Fruit fly (Drosophila melanogaster) Kc167 (cell line): Measurements from ENCODE around the gene CG1774.

Source experiments
- Myc ChIP-seq: fragments of >200 bp; optimal IDR thresholded peaks from 2 replicates; lab custom pipeline; 2017; ENCODE audit warnings: missing external identifiers
- h ChIP-seq: fragments of >200 bp; optimal IDR thresholded peaks from 3 replicates; lab custom pipeline; 2018; ENCODE audit warnings: missing external identifiers
- ttk ChIP-seq: sonication (Bioruptor generic); optimal IDR thresholded peaks from 2 replicates; lab custom pipeline; 2017; ENCODE audit warnings: missing external identifiers

DNA sequence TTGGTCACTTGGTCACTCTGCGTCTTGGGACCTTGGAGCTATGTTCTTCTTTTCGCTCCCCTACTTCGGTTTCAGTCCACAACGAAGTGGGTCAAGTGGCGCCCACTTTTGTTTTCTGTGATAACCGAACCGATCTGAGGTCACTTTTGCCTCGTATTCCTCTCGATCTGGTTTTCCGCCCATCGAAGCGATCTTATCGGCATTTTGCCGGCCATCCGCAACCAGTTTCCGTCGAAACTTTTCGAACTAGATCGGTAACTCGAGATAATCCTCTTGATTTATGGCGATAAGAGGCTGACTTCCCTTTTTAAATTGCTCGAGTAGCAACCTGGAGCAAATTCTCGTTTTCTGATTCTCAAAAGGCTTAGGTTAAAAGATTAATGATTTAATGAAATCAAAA, 28.0 kb upstream of the CG1774 start:
- TF ChIP-seq ttk, result no peak
- TF ChIP-seq h (lab: Kevin White, UChicago), result no peak
- no peak for TF ChIP-seq Myc (lab: Kevin White, UChicago)
